Worm (Caenorhabditis elegans): ENCODE data around the gene sel-15.

DNA sequence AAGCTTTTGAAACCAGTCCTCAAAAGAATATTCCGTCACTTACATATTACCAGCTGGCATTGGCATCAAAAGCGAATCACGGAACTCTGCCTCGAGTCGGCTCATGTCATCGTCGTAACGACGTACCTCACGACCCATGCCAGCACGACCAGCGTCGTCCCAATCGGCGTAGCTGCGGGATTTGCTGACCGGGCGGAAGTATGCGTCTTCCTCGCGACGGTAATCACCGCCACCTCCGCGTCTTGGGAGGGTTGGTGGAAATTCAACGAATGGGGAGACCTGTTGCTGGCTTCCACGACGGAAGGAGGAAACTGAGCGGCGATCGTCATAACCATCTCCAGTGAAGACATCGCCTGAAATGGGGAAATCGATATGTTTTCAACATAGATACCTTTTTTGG lies 31.8 kb upstream of the sel-15 start:
- TF ChIP-seq lsy-2 (tag; optimal IDR thresholded peaks at IDR 0.05) = no peak
- no peak for TF ChIP-seq dmd-4 (tag; optimal IDR thresholded peaks at IDR 0.05)
- no peak for TF ChIP-seq nhr-6 (tag; optimal IDR thresholded peaks at IDR 0.05)
- no peak for TF ChIP-seq unc-62 (GFP tag; optimal IDR thresholded peaks at IDR 0.05)
- TF ChIP-seq nhr-129 (tag; optimal IDR thresholded peaks at IDR 0.05) = no peak
